Worm (Caenorhabditis elegans): Measurements from ENCODE around the gene srv-8.

ce11 chrV:13415462-13415861 is 5.1 kb downstream of the srv-8 start:
- TF ChIP-seq ztf-22 (GFP tag; optimal IDR thresholded peaks at IDR 0.05), result no peak
- no peak for TF ChIP-seq egl-18 (GFP tag; IDR thresholded peaks at IDR 0.05)
- no peak for TF ChIP-seq lir-1 (GFP tag; conservative IDR thresholded peaks at IDR 0.05)
- TF ChIP-seq B0035.1 (tag; optimal IDR thresholded peaks at IDR 0.05), result no peak
- TF ChIP-seq tbp1 (GFP tag; optimal IDR thresholded peaks at IDR 0.05), result no peak
- no peak for TF ChIP-seq ama-1 (optimal IDR thresholded peaks at IDR 0.05)
- TF ChIP-seq ama-1 (GFP tag; optimal IDR thresholded peaks at IDR 0.05), result no peak
- no peak for TF ChIP-seq B0019.2 (GFP tag; conservative IDR thresholded peaks at IDR 0.05)
- TF ChIP-seq lsl-1 (GFP tag; optimal IDR thresholded peaks at IDR 0.05), result no peak
- TF ChIP-seq ceh-58 (GFP tag; IDR thresholded peaks at IDR 0.05), result no peak
- TF ChIP-seq F57A8.1 (GFP tag; optimal IDR thresholded peaks at IDR 0.05), result no peak
- no peak for TF ChIP-seq bed-2 (GFP tag; IDR thresholded peaks at IDR 0.05)
- no peak for TF ChIP-seq nfya-1 (tag; optimal IDR thresholded peaks at IDR 0.05; ENCODE audit: borderline replicate concordance, insufficient read depth)
- no peak for TF ChIP-seq unc-62 (GFP tag; optimal IDR thresholded peaks at IDR 0.05)
- no peak for TF ChIP-seq ztf-18 (tag; optimal IDR thresholded peaks at IDR 0.05)
